In the genomic region with DNA sequence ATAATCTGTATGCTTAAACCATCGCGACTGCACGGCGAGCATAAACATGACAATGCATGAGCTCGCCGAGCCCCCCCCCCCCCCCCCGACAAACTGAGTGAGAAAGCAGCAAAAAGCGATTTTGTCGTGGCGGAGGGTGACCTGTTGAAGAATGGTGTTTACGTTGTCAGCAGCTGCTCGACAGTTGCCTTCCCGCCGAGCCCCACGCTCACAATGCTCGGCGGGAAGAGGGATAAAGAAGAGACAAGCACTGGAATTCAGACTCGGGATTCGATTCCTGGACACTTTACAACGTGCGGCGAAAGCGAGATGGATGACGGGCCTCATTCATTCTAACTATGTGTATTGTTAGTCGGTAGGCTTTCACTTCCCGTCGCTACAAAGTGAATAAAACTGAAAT, we compare ENCODE assay signal across 6 worm cellular contexts.
TF ChIP-seq lines count a peak whose summit lies in the region.

No protein-coding gene starts in this region.

TF ChIP-seq in whole organism, L1 larva, 84 proteins besides CTCF, POLR2A, EP300 and RAD21 (continues in another document):
- no peak for TF ChIP-seq grh-1 (GFP tag; IDR thresholded peaks at IDR 0.05; lab: Robert Waterston, UW)
- TF ChIP-seq snu-23 (GFP tag; optimal IDR thresholded peaks at IDR 0.05; lab: Kevin White, UChicago), result peak; percentile 34
- peak; percentile 65 for TF ChIP-seq nhr-71 (tag; optimal IDR thresholded peaks at IDR 0.05; lab: Kevin White, UChicago)
- no peak for TF ChIP-seq F16B12.6 (tag; optimal IDR thresholded peaks at IDR 0.05; lab: Kevin White, UChicago)
- TF ChIP-seq fkh-10 (GFP tag; optimal IDR thresholded peaks at IDR 0.05; lab: Kevin White, UChicago), result no peak
- TF ChIP-seq tlp-1 (tag; optimal IDR thresholded peaks at IDR 0.05; lab: Kevin White, UChicago), result no peak
- no peak for TF ChIP-seq hlh-4 (tag; optimal IDR thresholded peaks at IDR 0.05; lab: Kevin White, UChicago)
- no peak for TF ChIP-seq ces-1 (GFP tag; optimal IDR thresholded peaks at IDR 0.05; lab: Kevin White, UChicago)
- no peak for TF ChIP-seq lir-3 (tag; optimal IDR thresholded peaks at IDR 0.05; lab: Kevin White, UChicago; ENCODE audit: poor library complexity)
- no peak for TF ChIP-seq nhr-47 (tag; optimal IDR thresholded peaks at IDR 0.05; lab: Kevin White, UChicago)
- TF ChIP-seq dsc-1 (tag; optimal IDR thresholded peaks at IDR 0.05; lab: Kevin White, UChicago), result no peak
- peak; percentile 82 for TF ChIP-seq rnt-1 (tag; optimal IDR thresholded peaks at IDR 0.05; lab: Kevin White, UChicago)
- no peak for TF ChIP-seq snpc-4 (tag; optimal IDR thresholded peaks at IDR 0.05; lab: Kevin White, UChicago)
- no peak for TF ChIP-seq ceh-88 (GFP tag; IDR thresholded peaks at IDR 0.05; lab: Robert Waterston, UW)
- TF ChIP-seq swsn-7 (tag; optimal IDR thresholded peaks at IDR 0.05; lab: Kevin White, UChicago), result peak; percentile 1

TF ChIP-seq in whole organism, L2 larva, 48 proteins besides CTCF, POLR2A, EP300 and RAD21:
- TF ChIP-seq sma-9 (GFP tag; optimal IDR thresholded peaks at IDR 0.05; lab: Kevin White, UChicago) (peak; percentile 46), sma-9 (tag; optimal IDR thresholded peaks at IDR 0.05; lab: Kevin White, UChicago) (no peak), unc-55 (GFP tag; optimal IDR thresholded peaks at IDR 0.05; lab: Kevin White, UChicago) (peak; percentile 1), F13H6.1 (tag; optimal IDR thresholded peaks at IDR 0.05; lab: Kevin White, UChicago) (peak; percentile 38), nhr-129 (tag; optimal IDR thresholded peaks at IDR 0.05; lab: Kevin White, UChicago) (peak; percentile 27), snpc-4 (tag; optimal IDR thresholded peaks at IDR 0.05; lab: Kevin White, UChicago) (no peak)

TF ChIP-seq in whole organism, L4 larva, 104 proteins besides CTCF, POLR2A, EP300 and RAD21 (continues in another document):
- TF ChIP-seq set-16 (GFP tag; IDR thresholded peaks at IDR 0.05; lab: Robert Waterston, UW), result peak; percentile 84; the same call in 1 of the 2 replicates
- no peak for TF ChIP-seq daf-19 (GFP tag; conservative IDR thresholded peaks at IDR 0.05; lab: Robert Waterston, UW)
- TF ChIP-seq lin-15B (tag; optimal IDR thresholded peaks at IDR 0.05; lab: Kevin White, UChicago), result no peak
- no peak for TF ChIP-seq lin-39 (tag; optimal IDR thresholded peaks at IDR 0.05; lab: Kevin White, UChicago)
- TF ChIP-seq D1046.2 (GFP tag; IDR thresholded peaks at IDR 0.05; lab: Robert Waterston, UW), result peak; percentile 54; the same call in 1 of the 2 replicates
- 0 out of 2 replicates have a peak, but pooled peaks have one; percentile 24 for TF ChIP-seq T26A8.4 (GFP tag; IDR thresholded peaks at IDR 0.05; lab: Robert Waterston, UW)
- no peak for TF ChIP-seq daf-8 (GFP tag; IDR thresholded peaks at IDR 0.05; lab: Robert Waterston, UW)
- 0 out of 2 replicates have a peak, but pooled peaks have one; percentile 9 for TF ChIP-seq dmd-6 (GFP tag; IDR thresholded peaks at IDR 0.05; lab: Robert Waterston, UW)
- no peak for TF ChIP-seq nhr-237 (tag; optimal IDR thresholded peaks at IDR 0.05; lab: Kevin White, UChicago)
- TF ChIP-seq ceh-62 (tag; optimal IDR thresholded peaks at IDR 0.05; lab: Kevin White, UChicago), result no peak
- TF ChIP-seq nhr-10 (tag; optimal IDR thresholded peaks at IDR 0.05; lab: Kevin White, UChicago), result no peak
- TF ChIP-seq zag-1 (tag; optimal IDR thresholded peaks at IDR 0.05; lab: Kevin White, UChicago), result no peak
- peak in 1 of 2 experiments; percentile 27 for TF ChIP-seq daf-16 (GFP tag; optimal IDR thresholded peaks at IDR 0.05; lab: Kevin White, UChicago)
- no peak for TF ChIP-seq daf-16 (tag; optimal IDR thresholded peaks at IDR 0.05; lab: Kevin White, UChicago)
- TF ChIP-seq nhr-11 (tag; optimal IDR thresholded peaks at IDR 0.05; lab: Kevin White, UChicago), result peak; percentile 10
- peak; percentile 65 for TF ChIP-seq hlh-11 (tag; optimal IDR thresholded peaks at IDR 0.05; lab: Kevin White, UChicago)

TF ChIP-seq in whole organism, late embryonic, 69 proteins besides CTCF, POLR2A, EP300 and RAD21:
- TF ChIP-seq unc-55 (GFP tag; optimal IDR thresholded peaks at IDR 0.05; lab: Kevin White, UChicago) (peak; percentile 8), rnt-1 (tag; optimal IDR thresholded peaks at IDR 0.05; lab: Kevin White, UChicago) (peak; percentile 37), ceh-45 (GFP tag; IDR thresholded peaks at IDR 0.05; lab: Robert Waterston, UW) (no peak), npax-4 (tag; optimal IDR thresholded peaks at IDR 0.05; lab: Kevin White, UChicago) (no peak), pat-9 (tag; optimal IDR thresholded peaks at IDR 0.05; lab: Kevin White, UChicago) (peak; percentile 40), ceh-18 (tag; optimal IDR thresholded peaks at IDR 0.05; lab: Kevin White, UChicago) (peak; percentile 24)

TF ChIP-seq in whole organism, mixed stage, embryonic, 35 proteins besides CTCF, POLR2A, EP300 and RAD21:
- TF ChIP-seq bed-3 (GFP tag; optimal IDR thresholded peaks at IDR 0.05; lab: Kevin White, UChicago), result no peak
- TF ChIP-seq elt-3 (tag; optimal IDR thresholded peaks at IDR 0.05; lab: Kevin White, UChicago), result no peak
- TF ChIP-seq hlh-1 (tag; optimal IDR thresholded peaks at IDR 0.05; lab: Kevin White, UChicago), result peak; percentile 100
- TF ChIP-seq blmp-1 (tag; optimal IDR thresholded peaks at IDR 0.05; lab: Kevin White, UChicago), result no peak
- peak; percentile 20 for TF ChIP-seq sptf-1 (tag; optimal IDR thresholded peaks at IDR 0.05; lab: Kevin White, UChicago)
- peak; percentile 42 for TF ChIP-seq M03D4.4 (tag; optimal IDR thresholded peaks at IDR 0.05; lab: Kevin White, UChicago)
- peak; percentile 76 for TF ChIP-seq unc-62 (GFP tag; optimal IDR thresholded peaks at IDR 0.05; lab: Kevin White, UChicago)
- peak; percentile 81 for TF ChIP-seq unc-120 (tag; optimal IDR thresholded peaks at IDR 0.05; lab: Kevin White, UChicago; ENCODE audit: poor library complexity, severe bottlenecking)

TF ChIP-seq in whole organism, young adult, 124 proteins besides CTCF, POLR2A, EP300 and RAD21:
- TF ChIP-seq F22D6.2 (tag; optimal IDR thresholded peaks at IDR 0.05; lab: Kevin White, UChicago), result no peak
- TF ChIP-seq K12H6.12 (tag; optimal IDR thresholded peaks at IDR 0.05; lab: Kevin White, UChicago), result peak; percentile 9
- 0 out of 2 replicates have a peak, but pooled peaks have one; percentile 62 for TF ChIP-seq egrh-3 (GFP tag; IDR thresholded peaks at IDR 0.05; lab: Robert Waterston, UW)
- no peak for TF ChIP-seq him-1 (tag; optimal IDR thresholded peaks at IDR 0.05; lab: Kevin White, UChicago)
- TF ChIP-seq C17E4.6 (GFP tag; IDR thresholded peaks at IDR 0.05; lab: Robert Waterston, UW), result no peak
- TF ChIP-seq zfh-2 (GFP tag; conservative IDR thresholded peaks at IDR 0.05; lab: Robert Waterston, UW), result peak; percentile 94
- no peak for TF ChIP-seq fkh-3 (tag; optimal IDR thresholded peaks at IDR 0.05; lab: Kevin White, UChicago)
- no peak for TF ChIP-seq pbrm-1 (GFP tag; IDR thresholded peaks at IDR 0.05; lab: Robert Waterston, UW)
